ENCODE assay signal across 4 fruit fly cellular contexts in genomic region chrX:19295831-19296423, dm6.
A peak's percentile ranks its signal among the peaks of the same experiment; 100 is the strongest.
TF ChIP-seq lines count a peak whose summit lies in the region.

No protein-coding gene starts in this region.

- TF ChIP-seq CTCF in whole organism, embryonic (GFP tag; optimal IDR thresholded peaks at IDR 0.05; lab: Kevin White, UChicago), result no peak

TF ChIP-seq in whole organism, embryonic, 481 proteins besides CTCF, POLR2A, EP300 and RAD21:
- TF ChIP-seq seq (GFP tag; IDR thresholded peaks at IDR 0.05; lab: Robert Waterston, UW) (no peak), maf-S (GFP tag; optimal IDR thresholded peaks at IDR 0.05; lab: Kevin White, UChicago) (no peak), sens (GFP tag; lab: Kevin White, UChicago) (peak; percentile 55), nom (GFP tag; optimal IDR thresholded peaks at IDR 0.05; lab: Kevin White, UChicago) (peak; percentile 20), CG2199 (GFP tag; IDR thresholded peaks at IDR 0.05; lab: Robert Waterston, UW) (0 out of 3 replicates have a peak, but pooled peaks have one; percentile 33), disco-r (GFP tag; optimal IDR thresholded peaks at IDR 0.05; lab: Kevin White, UChicago) (no peak), CG7987 (GFP tag; optimal IDR thresholded peaks at IDR 0.05; lab: Kevin White, UChicago) (peak; percentile 90), eyg (GFP tag; optimal IDR thresholded peaks at IDR 0.05; lab: Kevin White, UChicago) (no peak)

TF ChIP-seq in whole organism, prepupa, 60 proteins besides CTCF, POLR2A, EP300 and RAD21:
- TF ChIP-seq dsx (GFP tag; optimal IDR thresholded peaks at IDR 0.05; lab: Kevin White, UChicago; ENCODE audit: poor library complexity, severe bottlenecking) (peak; percentile 94), ss (GFP tag; optimal IDR thresholded peaks at IDR 0.05; lab: Kevin White, UChicago) (peak; percentile 23 to 50), CG8319 (GFP tag; optimal IDR thresholded peaks at IDR 0.05; lab: Kevin White, UChicago) (peak; percentile 98), dac (GFP tag; optimal IDR thresholded peaks at IDR 0.05; lab: Kevin White, UChicago) (no peak), Gug (GFP tag; IDR thresholded peaks at IDR 0.05; lab: Robert Waterston, UW) (no peak), spab (GFP tag; optimal IDR thresholded peaks at IDR 0.05; lab: Kevin White, UChicago) (no peak), eg (GFP tag; IDR thresholded peaks at IDR 0.05; lab: Robert Waterston, UW) (no peak), net (GFP tag; optimal IDR thresholded peaks at IDR 0.05; lab: Kevin White, UChicago) (no peak)
TF ChIP-seq in whole organism, prepupa: peak in this region for 3.

TF ChIP-seq in whole organism, pupa, 21 proteins besides CTCF, POLR2A, EP300 and RAD21:
- TF ChIP-seq Snoo (tag; optimal IDR thresholded peaks at IDR 0.05; lab: Kevin White, UChicago), result no peak
- no peak for TF ChIP-seq Ets98B (GFP tag; IDR thresholded peaks at IDR 0.05; lab: Robert Waterston, UW)
- no peak for TF ChIP-seq CG14655 (GFP tag; optimal IDR thresholded peaks at IDR 0.05; lab: Kevin White, UChicago)
- TF ChIP-seq EcR (GFP tag; optimal IDR thresholded peaks at IDR 0.05; lab: Kevin White, UChicago), result peak; percentile 64
- no peak for TF ChIP-seq fd96Ca (GFP tag; IDR thresholded peaks at IDR 0.05; lab: Robert Waterston, UW)
- TF ChIP-seq CG15710 (tag; optimal IDR thresholded peaks at IDR 0.05; lab: Kevin White, UChicago), result no peak
TF ChIP-seq in whole organism, pupa: peak in this region for 1.

TF ChIP-seq in whole organism, wandering third instar larva, 38 proteins besides CTCF, POLR2A, EP300 and RAD21:
- TF ChIP-seq GATAd (GFP tag; optimal IDR thresholded peaks at IDR 0.05; lab: Kevin White, UChicago) (no peak), psq (GFP tag; optimal IDR thresholded peaks at IDR 0.05; lab: Kevin White, UChicago) (peak; percentile 27), h (GFP tag; optimal IDR thresholded peaks at IDR 0.05; lab: Kevin White, UChicago) (no peak)
